Worm (Caenorhabditis elegans) whole organism, L4 larva: ENCODE results near the gene C03G6.21.

Experiments used
- ZK546.5 ChIP-seq, 2 experiments: sonication (generic microtip); optimal IDR thresholded peaks; 2 replicates each; lab custom pipeline; 2017; ENCODE audit warnings: missing biosample characterization in 2 of 2, missing genetic modification characterization in 2 of 2
- ama-1 ChIP-seq: fragments of 150-350 bp; optimal IDR thresholded peaks from 2 replicates; lab custom pipeline; 2014; ENCODE audit warnings: inconsistent platforms, mixed read lengths
- lim-7 ChIP-seq: fragments of 200-800 bp; sonication (Bioruptor generic); IDR thresholded peaks from 2 replicates; pipeline ENCODE4 v1.3.6; 2022; ENCODE audit warnings: missing genetic modification characterization, missing compliant biosample characterization
- lin-15B ChIP-seq: fragments of 150-350 bp; sonication (generic microtip); optimal IDR thresholded peaks from 3 replicates; lab custom pipeline; 2014; ENCODE audit warnings: missing biosample characterization, missing genetic modification characterization
- lin-39 ChIP-seq: fragments of 150-350 bp; optimal IDR thresholded peaks from 2 replicates; lab custom pipeline; 2014; ENCODE audit warnings: missing biosample characterization, missing genetic modification reagents, missing genetic modification characterization
- madf-5 ChIP-seq, 2 experiments: fragments of 200-800 bp; sonication (Bioruptor generic); IDR thresholded peaks; 2 replicates each; pipeline ENCODE4 v1.3.6; 2022; ENCODE audit warnings: missing compliant biosample characterization in 2 of 2, missing genetic modification characterization in 2 of 2
- ztf-7 ChIP-seq: fragments of 150-350 bp; optimal IDR thresholded peaks from 2 replicates; lab custom pipeline; 2014; ENCODE audit warnings: missing biosample characterization, missing genetic modification characterization

ce11 chrV:7387755-7388154 is 31.2 kb upstream of the C03G6.21 start, which contains the start of gene C02H6.3:
- TF ChIP-seq lim-7 (GFP tag; lab: Robert Waterston, UW) = no peak
- TF ChIP-seq madf-5 (GFP tag; IDR thresholded peaks at IDR 0.05; lab: Robert Waterston, UW) = no peak
- no peak for TF ChIP-seq ama-1 (lab: Kevin White, UChicago)
- TF ChIP-seq lin-15B (tag; lab: Kevin White, UChicago) = no peak
- TF ChIP-seq ztf-7 = no peak
- TF ChIP-seq ZK546.5 (tag; optimal IDR thresholded peaks at IDR 0.05; lab: Kevin White, UChicago) = no peak
- no peak for TF ChIP-seq lin-39
